Worm (Caenorhabditis elegans): ENCODE measurements around the gene F20E11.17.

ce11 chrV:17469180-17469579 is at the start of gene F20E11.17:
- no peak for TF ChIP-seq ztf-23 (GFP tag; IDR thresholded peaks at IDR 0.05)
- TF ChIP-seq ztf-29 (GFP tag; IDR thresholded peaks at IDR 0.05), result no peak
- TF ChIP-seq flt-1 (GFP tag; IDR thresholded peaks at IDR 0.05), result no peak
